Fruit fly (Drosophila melanogaster) whole organism, embryonic: Measurements from ENCODE around the gene CG5188.
A peak's percentile ranks its signal among the peaks of the same experiment; 100 is the strongest.

Experiments used
- Ada2b ChIP-seq: fragments of 200-800 bp; sonication (Bioruptor generic); IDR thresholded peaks from 2 replicates; pipeline ENCODE4 v1.3.6; 2022; ENCODE audit warnings: missing biosample characterization, missing genetic modification characterization
- Asciz ChIP-seq: fragments of 200-800 bp; sonication (Bioruptor generic); optimal IDR thresholded peaks from 2 replicates; lab custom pipeline; 2017; ENCODE audit warnings: missing biosample characterization, mild to moderate bottlenecking, missing genetic modification characterization, missing genetic modification reagents
- Atf3 ChIP-seq: fragments of 200-800 bp; sonication (Bioruptor generic); optimal IDR thresholded peaks from 3 replicates; lab custom pipeline; 2016; ENCODE audit warnings: missing biosample characterization, missing genetic modification characterization
- CG1024 ChIP-seq: fragments of 200-800 bp; sonication (Bioruptor generic); IDR thresholded peaks from 2 replicates; pipeline ENCODE4 v1.3.6; 2022; ENCODE audit warnings: missing biosample characterization, missing genetic modification characterization
- CG1233 ChIP-seq: fragments of 200-800 bp; sonication (Bioruptor generic); optimal IDR thresholded peaks from 4 replicates; lab custom pipeline; 2018; ENCODE audit warnings: missing biosample characterization, mild to moderate bottlenecking, missing genetic modification characterization
- CG15601 ChIP-seq: fragments of 200-800 bp; sonication (Bioruptor generic); optimal IDR thresholded peaks from 3 replicates; lab custom pipeline; 2019; ENCODE audit warnings: missing biosample characterization, mild to moderate bottlenecking, missing genetic modification characterization, moderate library complexity
- CG1603 ChIP-seq: fragments of 200-800 bp; sonication (Bioruptor generic); optimal IDR thresholded peaks from 2 replicates; lab custom pipeline; 2019; ENCODE audit warnings: missing biosample characterization, mild to moderate bottlenecking, missing genetic modification characterization, moderate library complexity
- CG16813 ChIP-seq: fragments of 200-800 bp; sonication (Bioruptor generic); IDR thresholded peaks from 3 replicates; pipeline ENCODE4 v1.3.6; 2022; ENCODE audit warnings: missing biosample characterization, missing genetic modification characterization; ENCODE audit not compliant: partially characterized antibody
- CG17361 ChIP-seq: fragments of 200-800 bp; sonication (Bioruptor generic); IDR thresholded peaks from 3 replicates; pipeline ENCODE4 v1.3.6; 2022; ENCODE audit warnings: missing biosample characterization, missing genetic modification characterization
- CG18262 ChIP-seq: fragments of 200-800 bp; optimal IDR thresholded peaks from 3 replicates; lab custom pipeline; 2019; ENCODE audit warnings: missing biosample characterization, mild to moderate bottlenecking, missing genetic modification characterization, moderate library complexity
- CG30020 ChIP-seq: fragments of 200-800 bp; optimal IDR thresholded peaks from 2 replicates; lab custom pipeline; 2019; ENCODE audit warnings: missing biosample characterization, mild to moderate bottlenecking, missing genetic modification characterization, moderate library complexity
- CG31388 ChIP-seq: fragments of 200-800 bp; sonication (Bioruptor generic); optimal IDR thresholded peaks from 2 replicates; lab custom pipeline; 2016; ENCODE audit warnings: missing biosample characterization, missing genetic modification characterization
- CG33213 ChIP-seq: fragments of 200-800 bp; sonication (Bioruptor generic); optimal IDR thresholded peaks from 3 replicates; lab custom pipeline; 2016; ENCODE audit warnings: missing biosample characterization, missing genetic modification characterization
- CG4707 ChIP-seq: fragments of 200-800 bp; sonication (Bioruptor generic); optimal IDR thresholded peaks from 2 replicates; lab custom pipeline; 2018; ENCODE audit warnings: missing biosample characterization, mild to moderate bottlenecking, missing genetic modification characterization, moderate library complexity
- CG4854 ChIP-seq: fragments of 200-800 bp; sonication (Bioruptor generic); optimal IDR thresholded peaks from 2 replicates; lab custom pipeline; 2016; ENCODE audit warnings: missing biosample characterization, missing genetic modification characterization, inconsistent platforms
- CG6683 ChIP-seq: fragments of 200-800 bp; sonication (Bioruptor generic); optimal IDR thresholded peaks from 2 replicates; lab custom pipeline; 2017; ENCODE audit warnings: missing biosample characterization, mild to moderate bottlenecking, missing genetic modification characterization, missing genetic modification reagents
- CG7357 ChIP-seq: fragments of 200-800 bp; sonication (Bioruptor generic); IDR thresholded peaks from 3 replicates; pipeline ENCODE4 v1.3.6; 2022; ENCODE audit warnings: missing biosample characterization, missing genetic modification characterization
- CG7372 ChIP-seq: fragments of 200-800 bp; sonication (Bioruptor generic); IDR thresholded peaks from 2 replicates; pipeline ENCODE4 v1.3.6; 2022; ENCODE audit warnings: missing biosample characterization, missing genetic modification characterization
- CG8924 ChIP-seq: fragments of 200-800 bp; optimal IDR thresholded peaks from 3 replicates; lab custom pipeline; 2019; ENCODE audit warnings: missing biosample characterization, mild to moderate bottlenecking, missing genetic modification characterization, moderate library complexity
- Dad ChIP-seq: fragments of 200-800 bp; sonication (Bioruptor generic); optimal IDR thresholded peaks from 3 replicates; lab custom pipeline; 2016; ENCODE audit warnings: missing biosample characterization, missing genetic modification characterization
- Elba2 ChIP-seq: fragments of 200-800 bp; sonication (Bioruptor generic); optimal IDR thresholded peaks from 3 replicates; lab custom pipeline; 2016; ENCODE audit warnings: missing biosample characterization, missing genetic modification characterization
- Ets65A ChIP-seq: fragments of 200-800 bp; sonication (Bioruptor generic); peaks from one replicate; lab custom pipeline; 2016; ENCODE audit warnings: missing biosample characterization, missing genetic modification characterization
- Ets97D ChIP-seq: fragments of 200-800 bp; sonication (Bioruptor generic); optimal IDR thresholded peaks from 3 replicates; lab custom pipeline; 2016; ENCODE audit warnings: missing biosample characterization, missing genetic modification characterization
- HLH4C ChIP-seq: fragments of 200-800 bp; sonication (Bioruptor generic); IDR thresholded peaks from 3 replicates; pipeline ENCODE4 v1.3.6; 2022; ENCODE audit warnings: missing biosample characterization, missing genetic modification characterization; ENCODE audit not compliant: partially characterized antibody
- HmgD ChIP-seq: fragments of 200-800 bp; sonication (Bioruptor generic); optimal IDR thresholded peaks from 3 replicates; lab custom pipeline; 2016; ENCODE audit warnings: missing biosample characterization, missing genetic modification characterization
- Mes4 ChIP-seq: fragments of 200-800 bp; sonication (Bioruptor generic); optimal IDR thresholded peaks from 2 replicates; lab custom pipeline; 2016; ENCODE audit warnings: missing biosample characterization, missing genetic modification characterization
- Nf-YB ChIP-seq: fragments of 200-800 bp; sonication (Bioruptor generic); optimal IDR thresholded peaks from 3 replicates; lab custom pipeline; 2019; ENCODE audit warnings: missing biosample characterization, mild to moderate bottlenecking, missing genetic modification characterization, moderate library complexity
- Oli ChIP-seq: fragments of 200-800 bp; sonication (Bioruptor generic); optimal IDR thresholded peaks from 2 replicates; lab custom pipeline; 2018; ENCODE audit warnings: missing biosample characterization, mild to moderate bottlenecking, missing genetic modification characterization, moderate library complexity
- Spps ChIP-seq: fragments of 200-800 bp; sonication (Bioruptor generic); optimal IDR thresholded peaks from 2 replicates; lab custom pipeline; 2018; ENCODE audit warnings: missing biosample characterization, mild to moderate bottlenecking, missing genetic modification characterization
- Tbp ChIP-seq: fragments of >200 bp; optimal IDR thresholded peaks from 2 replicates; lab custom pipeline; 2018; ENCODE audit warnings: missing biosample characterization, missing genetic modification characterization
- bab2 ChIP-seq: fragments of 200-800 bp; sonication (Bioruptor generic); optimal IDR thresholded peaks from 2 replicates; lab custom pipeline; 2016; ENCODE audit warnings: missing biosample characterization, missing genetic modification characterization
- bbx ChIP-seq: fragments of 200-800 bp; sonication (Bioruptor generic); IDR thresholded peaks from 2 replicates; pipeline ENCODE4 v1.3.6; 2022; ENCODE audit warnings: missing biosample characterization, missing genetic modification characterization; ENCODE audit not compliant: partially characterized antibody
- dysf ChIP-seq: fragments of 200-800 bp; sonication (Bioruptor generic); IDR thresholded peaks from 3 replicates; pipeline ENCODE4 v1.3.6; 2022; ENCODE audit warnings: missing biosample characterization, missing genetic modification characterization
- esg ChIP-seq: fragments of 200-800 bp; sonication (Bioruptor generic); conservative IDR thresholded peaks from 2 replicates; pipeline ENCODE4 v1.3.6; 2022; ENCODE audit warnings: missing biosample characterization, missing genetic modification characterization
- grn ChIP-seq: fragments of 200-800 bp; sonication (Bioruptor generic); optimal IDR thresholded peaks from 3 replicates; lab custom pipeline; 2017; ENCODE audit warnings: missing biosample characterization, missing genetic modification characterization
- gt ChIP-seq: fragments of 200-800 bp; sonication (Bioruptor generic); IDR thresholded peaks from 2 replicates; pipeline ENCODE4 v1.3.6; 2022; ENCODE audit warnings: missing biosample characterization, missing genetic modification characterization
- ham ChIP-seq: fragments of 200-800 bp; sonication (Bioruptor generic); IDR thresholded peaks from 2 replicates; pipeline ENCODE4 v1.3.6; 2022; ENCODE audit warnings: missing biosample characterization, missing genetic modification characterization
- hkb ChIP-seq, 2 experiments: fragments of 200-800 bp in 1 of 2; fragments of >200 bp in 1 of 2; sonication (Bioruptor generic) in 1 of 2; IDR thresholded peaks in 1 of 2; optimal IDR thresholded peaks in 1 of 2; 2 replicates each; pipeline versions ENCODE4 v1.3.6 to Lab custom; 2017 to 2022; ENCODE audit warnings: missing biosample characterization in 1 of 2, missing genetic modification characterization in 1 of 2
- insv ChIP-seq, 2 experiments: fragments of 200-800 bp; sonication (Bioruptor generic); optimal IDR thresholded peaks; 3 replicates each; lab custom pipeline; 2016 to 2018; ENCODE audit warnings: missing biosample characterization in 2 of 2, missing genetic modification characterization in 2 of 2
- kay ChIP-seq: fragments of 200-800 bp; sonication (Bioruptor generic); optimal IDR thresholded peaks from 2 replicates; lab custom pipeline; 2016; ENCODE audit warnings: missing biosample characterization, missing genetic modification characterization
- mam ChIP-seq: fragments of 200-800 bp; sonication (Bioruptor generic); optimal IDR thresholded peaks from 3 replicates; lab custom pipeline; 2016; ENCODE audit warnings: missing biosample characterization, missing genetic modification characterization
- mirr ChIP-seq: fragments of 200-800 bp; sonication (Bioruptor generic); optimal IDR thresholded peaks from 3 replicates; lab custom pipeline; 2018; ENCODE audit warnings: missing biosample characterization, mild to moderate bottlenecking, missing genetic modification characterization
- odd ChIP-seq: fragments of 200-800 bp; sonication (Bioruptor generic); optimal IDR thresholded peaks from 2 replicates; lab custom pipeline; 2017; ENCODE audit warnings: missing biosample characterization, mild to moderate bottlenecking, missing genetic modification characterization
- otp ChIP-seq: fragments of 200-800 bp; sonication (Bioruptor generic); IDR thresholded peaks from 3 replicates; pipeline ENCODE4, ENCODE4 v1.3.6; 2022; ENCODE audit warnings: missing biosample characterization, missing genetic modification characterization
- sima ChIP-seq: fragments of 200-800 bp; sonication (Bioruptor generic); optimal IDR thresholded peaks from 2 replicates; lab custom pipeline; 2016; ENCODE audit warnings: missing biosample characterization, missing genetic modification characterization
- sisA ChIP-seq: fragments of 200-800 bp; sonication (Bioruptor generic); IDR thresholded peaks from 2 replicates; pipeline ENCODE4 v1.3.6; 2022; ENCODE audit warnings: missing biosample characterization, missing genetic modification characterization
- stwl ChIP-seq: fragments of 200-800 bp; sonication (Bioruptor generic); optimal IDR thresholded peaks from 3 replicates; lab custom pipeline; 2018; ENCODE audit warnings: missing biosample characterization, mild to moderate bottlenecking, missing genetic modification characterization, moderate library complexity
- twi ChIP-seq: fragments of 200-800 bp; optimal IDR thresholded peaks from 2 replicates; lab custom pipeline; 2019; ENCODE audit warnings: missing biosample characterization, mild to moderate bottlenecking, missing genetic modification characterization, moderate library complexity
- wek ChIP-seq: fragments of 200-800 bp; sonication (Bioruptor generic); optimal IDR thresholded peaks from 3 replicates; lab custom pipeline; 2018; ENCODE audit warnings: missing biosample characterization, mild to moderate bottlenecking, missing genetic modification characterization, moderate library complexity

CG5188 gene

dm6 chr2L:10430802-10431476 lies 2.3 kb downstream of the CG5188 start, which contains the start of the genes Bug22 and TfIIB (continued):
- TF ChIP-seq mam (GFP tag; lab: Kevin White, UChicago): peak; percentile 77
- peak; percentile 54 for TF ChIP-seq HmgD
- peak; percentile 83; the same call in 2 of the 3 replicates for TF ChIP-seq CG17361 (GFP tag; lab: Robert Waterston, UW)
- no peak for TF ChIP-seq ham (GFP tag; lab: Robert Waterston, UW)
- peak; percentile 60 for TF ChIP-seq Ada2b (GFP tag; lab: Robert Waterston, UW)
- peak; percentile 37 for TF ChIP-seq Asciz (GFP tag; lab: Kevin White, UChicago)
- peak; percentile 63; the same call in 2 of the 3 replicates for TF ChIP-seq dysf (GFP tag; lab: Robert Waterston, UW)
- peak; percentile 66 for TF ChIP-seq CG1233 (GFP tag; lab: Kevin White, UChicago)
- TF ChIP-seq odd: peak; percentile 15
- TF ChIP-seq bbx (GFP tag; lab: Robert Waterston, UW): 0 out of 2 replicates have a peak, but pooled peaks have one; percentile 15
- peak; percentile 47 for TF ChIP-seq Atf3
- TF ChIP-seq CG1024 (GFP tag; lab: Robert Waterston, UW): peak; percentile 73
- TF ChIP-seq CG7357 (GFP tag; lab: Robert Waterston, UW): no peak
- peak; percentile 58 for TF ChIP-seq Mes4
- peak; percentile 28 for TF ChIP-seq Spps
- no peak for TF ChIP-seq CG4707 (GFP tag; lab: Kevin White, UChicago)
- no peak for TF ChIP-seq CG6683 (GFP tag; lab: Kevin White, UChicago)
- TF ChIP-seq sima: no peak
- 0 out of 3 replicates have a peak, but pooled peaks have one; percentile 33 for TF ChIP-seq HLH4C (GFP tag; lab: Robert Waterston, UW)
- peak; percentile 72 for TF ChIP-seq CG18262 (tag; lab: Kevin White, UChicago)
- peak; percentile 70 for TF ChIP-seq Ets97D
- 0 out of 3 replicates have a peak, but pooled peaks have one; percentile 36 for TF ChIP-seq CG16813 (GFP tag; lab: Robert Waterston, UW)
- TF ChIP-seq Tbp (GFP tag; lab: Kevin White, UChicago): no peak
- no peak for TF ChIP-seq gt (GFP tag; lab: Robert Waterston, UW)
- TF ChIP-seq sisA (GFP tag; lab: Robert Waterston, UW): peak; percentile 51
- TF ChIP-seq Ets65A: peak; percentile 94
- no peak for TF ChIP-seq Oli (tag; lab: Kevin White, UChicago)
- peak; percentile 36 for TF ChIP-seq kay (GFP tag; lab: Kevin White, UChicago)
- TF ChIP-seq twi (tag; lab: Kevin White, UChicago): peak; percentile 32
- peak; percentile 78; the same call in 2 of the 3 replicates for TF ChIP-seq otp (GFP tag; lab: Robert Waterston, UW)
- TF ChIP-seq CG4854: peak; percentile 51
- TF ChIP-seq Nf-YB: peak; percentile 51
- TF ChIP-seq wek (GFP tag; lab: Kevin White, UChicago): peak; percentile 11
- TF ChIP-seq esg: peak; percentile 41; the same call in 1 of the 2 replicates
- TF ChIP-seq CG31388: peak; percentile 36
- TF ChIP-seq CG30020: peak; percentile 98
- no peak for TF ChIP-seq grn
- no peak for TF ChIP-seq hkb (optimal IDR thresholded peaks at IDR 0.05; lab: Kevin White, UChicago)
- TF ChIP-seq hkb (GFP tag; IDR thresholded peaks at IDR 0.05; lab: Robert Waterston, UW): peak; percentile 75
- TF ChIP-seq CG7372 (GFP tag; lab: Robert Waterston, UW): peak; percentile 17; the same call in 1 of the 2 replicates
- peak; percentile 83 for TF ChIP-seq CG8924 (tag; lab: Kevin White, UChicago)
- TF ChIP-seq CG1603: peak; percentile 99
- peak; percentile 87 for TF ChIP-seq Elba2 (GFP tag; lab: Kevin White, UChicago)
- peak; percentile 66 for TF ChIP-seq bab2 (GFP tag; lab: Kevin White, UChicago)
- TF ChIP-seq stwl: peak; percentile 64
- TF ChIP-seq CG15601 (tag; lab: Kevin White, UChicago): peak; percentile 61
- peak; percentile 35 for TF ChIP-seq CG33213 (GFP tag; lab: Kevin White, UChicago)
- TF ChIP-seq insv (GFP tag; optimal IDR thresholded peaks at IDR 0.05; lab: Kevin White, UChicago): peak in 1 of 2 experiments; percentile 37
- peak; percentile 39 for TF ChIP-seq Dad (GFP tag; lab: Kevin White, UChicago)
- TF ChIP-seq mirr (GFP tag; lab: Kevin White, UChicago): peak; percentile 45
